Worm (Caenorhabditis elegans): ENCODE measurements around the gene W01B6.8.

ce11 chrIV:10116765-10117164, 32.6 kb upstream of the W01B6.8 start:
- TF ChIP-seq hmg-4 (GFP tag; optimal IDR thresholded peaks at IDR 0.05) (no peak), ets-7 (tag; optimal IDR thresholded peaks at IDR 0.05) (no peak), hnd-1 (tag; optimal IDR thresholded peaks at IDR 0.05) (no peak), hmbx-1 (tag; optimal IDR thresholded peaks at IDR 0.05) (no peak), ama-1 (optimal IDR thresholded peaks at IDR 0.05) (no peak), tbx-37 (GFP tag; conservative IDR thresholded peaks at IDR 0.05) (no peak), ceh-36 (tag; optimal IDR thresholded peaks at IDR 0.05) (no peak), flt-1 (GFP tag; IDR thresholded peaks at IDR 0.05) (no peak), B0310.2 (tag; optimal IDR thresholded peaks at IDR 0.05) (no peak), F13C5.2 (tag; optimal IDR thresholded peaks at IDR 0.05) (no peak), sea-1 (GFP tag; conservative IDR thresholded peaks at IDR 0.05) (no peak), tra-4 (tag; optimal IDR thresholded peaks at IDR 0.05) (no peak)
